Worm (Caenorhabditis elegans) whole organism, L1 larva: Measurements from ENCODE around the gene T27E9.6.

Experiments used
- F16B12.6 ChIP-seq: fragments of 150-350 bp; optimal IDR thresholded peaks from 2 replicates; lab custom pipeline; 2014; ENCODE audit warnings: missing biosample characterization, missing genetic modification characterization
- ceh-82 ChIP-seq, 3 experiments: fragments of 150-350 bp in 1 of 3; sonication (generic microtip) in 2 of 3; optimal IDR thresholded peaks; 2 replicates each; lab custom pipeline; 2014 to 2017; ENCODE audit warnings: missing biosample characterization in 3 of 3, missing genetic modification characterization in 3 of 3
- nhr-237 ChIP-seq: fragments of 150-350 bp; optimal IDR thresholded peaks from 2 replicates; lab custom pipeline; 2014; ENCODE audit warnings: missing biosample characterization, missing genetic modification characterization
- sptf-1 ChIP-seq: fragments of 150-350 bp; optimal IDR thresholded peaks from 2 replicates; lab custom pipeline; 2014; ENCODE audit warnings: missing biosample characterization, missing genetic modification characterization
- xbp-1 ChIP-seq: sonication (generic microtip); optimal IDR thresholded peaks from 2 replicates; lab custom pipeline; 2016; ENCODE audit warnings: missing genetic modification characterization, missing compliant biosample characterization

DNA sequence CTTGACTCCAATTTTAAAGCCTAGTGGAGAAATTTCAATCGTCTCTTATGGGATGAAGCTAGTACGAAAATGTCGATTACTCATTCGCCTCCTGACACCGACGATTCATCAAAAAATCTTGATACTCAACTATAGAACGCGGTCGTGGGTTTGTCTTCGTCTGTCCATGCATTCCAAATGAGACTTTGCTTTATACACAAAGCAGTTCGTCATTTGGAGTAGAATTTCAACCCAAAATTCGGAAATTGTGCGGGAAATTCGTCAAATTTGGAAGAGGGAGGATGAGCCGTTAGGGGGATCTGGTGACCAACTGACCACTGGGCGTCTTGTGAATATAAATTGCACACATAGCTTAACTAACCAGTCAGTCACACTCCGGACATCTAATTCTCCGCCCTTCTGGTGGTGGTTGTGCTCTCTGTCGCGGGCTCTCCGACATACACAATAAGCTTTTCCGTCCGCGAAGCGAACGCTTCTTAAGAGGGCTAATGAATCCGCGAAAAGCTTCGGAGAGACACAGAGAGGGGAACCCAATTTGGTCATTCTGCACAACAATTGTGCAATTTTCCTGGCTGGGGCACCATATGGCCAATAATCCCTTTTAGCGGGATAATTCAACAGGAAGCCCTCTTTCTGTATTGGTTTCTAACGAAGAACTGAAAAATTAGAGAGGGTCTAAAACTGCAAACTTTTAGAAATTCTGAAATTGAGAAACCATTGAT, 48.7 kb upstream of the T27E9.6 start:
- TF ChIP-seq ceh-82 (tag; optimal IDR thresholded peaks at IDR 0.05; lab: Kevin White, UChicago), result no peak
- TF ChIP-seq F16B12.6 (tag; lab: Kevin White, UChicago), result no peak
- TF ChIP-seq xbp-1 (tag; lab: Kevin White, UChicago), result no peak
- TF ChIP-seq nhr-237 (tag; lab: Kevin White, UChicago), result no peak
- TF ChIP-seq sptf-1, result no peak
